Worm (Caenorhabditis elegans) whole organism, L4 larva: ENCODE data around the gene prx-10.

Experiments used
- D1046.2 ChIP-seq: fragments of 200-800 bp; sonication (Bioruptor generic); IDR thresholded peaks from 2 replicates; pipeline ENCODE4 v1.3.6; 2022; ENCODE audit warnings: missing genetic modification characterization, missing compliant biosample characterization
- F37D6.2 ChIP-seq: sonication (generic microtip); optimal IDR thresholded peaks from 2 replicates; lab custom pipeline; 2016; ENCODE audit warnings: mild to moderate bottlenecking, missing genetic modification characterization, missing compliant biosample characterization
- T20F7.1 ChIP-seq: fragments of 200-800 bp; sonication (Bioruptor generic); optimal IDR thresholded peaks from 2 replicates; lab custom pipeline; 2018; ENCODE audit warnings: mild to moderate bottlenecking, missing genetic modification characterization, missing compliant biosample characterization
- T26A8.4 ChIP-seq: fragments of 200-800 bp; sonication (Bioruptor generic); IDR thresholded peaks from 2 replicates; pipeline ENCODE4 v1.3.6; 2022; ENCODE audit warnings: missing genetic modification characterization, missing compliant biosample characterization
- Y5F2A.4 ChIP-seq: fragments of 200-800 bp; sonication (Bioruptor generic); optimal IDR thresholded peaks from 2 replicates; lab custom pipeline; 2018; ENCODE audit warnings: mild to moderate bottlenecking, missing genetic modification characterization, missing compliant biosample characterization
- Y75B8A.6 ChIP-seq: fragments of 200-800 bp; sonication (Bioruptor generic); IDR thresholded peaks from 2 replicates; pipeline ENCODE4 v1.3.6; 2022; ENCODE audit warnings: missing genetic modification reagents, missing genetic modification characterization, missing compliant biosample characterization
- attf-4 ChIP-seq: sonication (generic microtip); optimal IDR thresholded peaks from 3 replicates; lab custom pipeline; 2017; ENCODE audit warnings: missing biosample characterization, missing genetic modification characterization
- ceh-32 ChIP-seq: sonication (generic microtip); optimal IDR thresholded peaks from 2 replicates; lab custom pipeline; 2016; ENCODE audit warnings: mild to moderate bottlenecking, missing genetic modification characterization, missing compliant biosample characterization; ENCODE audit not compliant: poor library complexity
- ceh-62 ChIP-seq: sonication (generic microtip); optimal IDR thresholded peaks from 2 replicates; lab custom pipeline; 2017; ENCODE audit warnings: missing biosample characterization, missing genetic modification characterization
- daf-12 ChIP-seq: fragments of 150-350 bp; optimal IDR thresholded peaks from 2 replicates; lab custom pipeline; 2014; ENCODE audit warnings: missing biosample characterization, missing genetic modification reagents, missing genetic modification characterization
- dmd-6 ChIP-seq: fragments of 200-800 bp; sonication (Bioruptor generic); IDR thresholded peaks from 2 replicates; pipeline ENCODE4 v1.3.6; 2022; ENCODE audit warnings: missing genetic modification reagents, missing genetic modification characterization, missing compliant biosample characterization
- dmd-9 ChIP-seq: fragments of 200-800 bp; sonication (Bioruptor generic); IDR thresholded peaks from 2 replicates; pipeline ENCODE4 v1.3.6; 2022; ENCODE audit warnings: missing genetic modification reagents, missing genetic modification characterization, missing compliant biosample characterization
- duxl-1 ChIP-seq: sonication (generic microtip); optimal IDR thresholded peaks from 2 replicates; lab custom pipeline; 2016; ENCODE audit warnings: mild to moderate bottlenecking, missing genetic modification characterization, moderate library complexity, missing compliant biosample characterization; ENCODE audit not compliant: poor library complexity
- dve-1 ChIP-seq: sonication (generic microtip); optimal IDR thresholded peaks from 2 replicates; lab custom pipeline; 2017; ENCODE audit warnings: antibody characterized with exemption, mild to moderate bottlenecking, missing genetic modification characterization, missing compliant biosample characterization; ENCODE audit not compliant: insufficient read depth
- egl-27 ChIP-seq: sonication (generic microtip); optimal IDR thresholded peaks from 3 replicates; lab custom pipeline; 2017; ENCODE audit warnings: missing biosample characterization, missing genetic modification reagents, missing genetic modification characterization
- fkh-10 ChIP-seq: fragments of 150-350 bp; optimal IDR thresholded peaks from 2 replicates; lab custom pipeline; 2014; ENCODE audit warnings: missing biosample characterization, missing genetic modification reagents, missing genetic modification characterization
- hif-1 ChIP-seq, 2 experiments: sonication (generic microtip); optimal IDR thresholded peaks; 2 replicates each; lab custom pipeline; 2016 to 2017; ENCODE audit warnings: missing compliant biosample characterization in 2 of 2, missing genetic modification characterization in 2 of 2, missing genetic modification reagents in 2 of 2, missing genotype in 2 of 2, mild to moderate bottlenecking in 1 of 2
- lin-39 ChIP-seq: fragments of 150-350 bp; optimal IDR thresholded peaks from 2 replicates; lab custom pipeline; 2014; ENCODE audit warnings: missing biosample characterization, missing genetic modification reagents, missing genetic modification characterization
- lsy-2 ChIP-seq, 2 experiments: fragments of 150-350 bp in 1 of 2; sonication (generic microtip) in 1 of 2; optimal IDR thresholded peaks; 2 replicates each; lab custom pipeline; 2014 to 2017; ENCODE audit warnings: missing biosample characterization in 2 of 2, missing genetic modification characterization in 2 of 2
- madf-5 ChIP-seq, 2 experiments: fragments of 200-800 bp; sonication (Bioruptor generic); IDR thresholded peaks; 2 replicates each; pipeline ENCODE4 v1.3.6; 2022; ENCODE audit warnings: missing compliant biosample characterization in 2 of 2, missing genetic modification characterization in 2 of 2
- madf-9 ChIP-seq: fragments of 200-800 bp; sonication (Bioruptor generic); conservative IDR thresholded peaks from 2 replicates; pipeline ENCODE4 v1.3.6; 2022; ENCODE audit warnings: missing genetic modification reagents, missing genetic modification characterization, missing compliant biosample characterization
- mes-2 ChIP-seq: sonication (generic microtip); optimal IDR thresholded peaks from 2 replicates; lab custom pipeline; 2016; ENCODE audit warnings: missing genotype, mild to moderate bottlenecking, missing genetic modification characterization, missing compliant biosample characterization; ENCODE audit not compliant: poor library complexity, severe bottlenecking
- nhr-111 ChIP-seq: fragments of 200-800 bp; sonication (Bioruptor generic); optimal IDR thresholded peaks from 2 replicates; lab custom pipeline; 2018; ENCODE audit warnings: mild to moderate bottlenecking, missing genetic modification characterization, missing compliant biosample characterization
- nhr-28 ChIP-seq: fragments of 150-350 bp; optimal IDR thresholded peaks from 2 replicates; lab custom pipeline; 2014; ENCODE audit warnings: missing biosample characterization, missing genetic modification characterization
- nhr-42 ChIP-seq: fragments of 200-800 bp; sonication (Bioruptor generic); IDR thresholded peaks from 2 replicates; pipeline ENCODE4 v1.3.6; 2022; ENCODE audit warnings: missing genetic modification characterization, missing compliant biosample characterization
- nhr-76 ChIP-seq: fragments of 150-350 bp; optimal IDR thresholded peaks from 2 replicates; lab custom pipeline; 2014; ENCODE audit warnings: missing biosample characterization, missing genetic modification characterization
- rbr-2 ChIP-seq: sonication (generic microtip); optimal IDR thresholded peaks from 2 replicates; lab custom pipeline; 2016; ENCODE audit warnings: missing genotype, missing genetic modification characterization, missing compliant biosample characterization
- saeg-2 ChIP-seq: fragments of 200-800 bp; sonication (Bioruptor generic); IDR thresholded peaks from 2 replicates; pipeline ENCODE4 v1.3.6; 2022; ENCODE audit warnings: missing genetic modification reagents, missing genetic modification characterization, missing compliant biosample characterization
- sdz-12 ChIP-seq: fragments of 200-800 bp; sonication (Bioruptor generic); optimal IDR thresholded peaks from 2 replicates; lab custom pipeline; 2018; ENCODE audit warnings: mild to moderate bottlenecking, missing genetic modification characterization, missing compliant biosample characterization
- snpc-1.2 ChIP-seq: fragments of 200-800 bp; sonication (Bioruptor generic); IDR thresholded peaks from 2 replicates; pipeline ENCODE4 v1.3.6; 2022; ENCODE audit warnings: missing genetic modification reagents, missing genetic modification characterization, missing compliant biosample characterization
- snpc-4 ChIP-seq: fragments of 150-350 bp; optimal IDR thresholded peaks from 2 replicates; lab custom pipeline; 2014; ENCODE audit warnings: missing biosample characterization, missing genetic modification characterization
- tra-1 ChIP-seq: fragments of 200-800 bp; sonication (Bioruptor generic); IDR thresholded peaks from 2 replicates; pipeline ENCODE4 v1.3.6; 2022; ENCODE audit warnings: missing genetic modification reagents, missing genetic modification characterization, missing compliant biosample characterization
- unc-130 ChIP-seq: sonication (generic microtip); optimal IDR thresholded peaks from 2 replicates; lab custom pipeline; 2016; ENCODE audit warnings: missing genetic modification reagents, missing genetic modification characterization, missing compliant biosample characterization
- zag-1 ChIP-seq: fragments of 150-350 bp; optimal IDR thresholded peaks from 2 replicates; lab custom pipeline; 2014; ENCODE audit warnings: missing biosample characterization, missing genetic modification characterization
- zip-2 ChIP-seq: fragments of 150-350 bp; optimal IDR thresholded peaks from 2 replicates; lab custom pipeline; 2014; ENCODE audit warnings: missing biosample characterization, missing genetic modification characterization

prx-10 gene

ce11 chrIII:5230415-5230814 is 5.8 kb upstream of the prx-10 start, which contains the start of gene prmt-5 (continued):
- 0 out of 4 replicates have a peak, but pooled peaks of 1 of the 2 experiments have one; percentile 4 for TF ChIP-seq madf-5 (GFP tag; IDR thresholded peaks at IDR 0.05; lab: Robert Waterston, UW)
- peak; percentile 30 for TF ChIP-seq rbr-2 (tag; lab: Kevin White, UChicago)
- peak; percentile 59 for TF ChIP-seq T20F7.1 (GFP tag; lab: Kevin White, UChicago)
- TF ChIP-seq daf-12 (tag; lab: Kevin White, UChicago): no peak
- no peak for TF ChIP-seq ceh-32 (tag; lab: Kevin White, UChicago)
- peak; percentile 29 for TF ChIP-seq dmd-6
- TF ChIP-seq egl-27: no peak
- TF ChIP-seq T26A8.4 (GFP tag; lab: Robert Waterston, UW): peak; percentile 65
- TF ChIP-seq nhr-28 (tag; lab: Kevin White, UChicago): peak; percentile 2

- TF ChIP-seq zag-1 (tag; lab: Kevin White, UChicago) (no peak), mes-2 (tag; lab: Kevin White, UChicago) (peak; percentile 58)
Observed at ce11 chrIII:5233140-5233539, 3.1 kb upstream of the prx-10 start.

- TF ChIP-seq ceh-32 (tag; lab: Kevin White, UChicago): no peak
- no peak for TF ChIP-seq D1046.2 (GFP tag; lab: Robert Waterston, UW)
- no peak for TF ChIP-seq fkh-10 (GFP tag; lab: Kevin White, UChicago)
- no peak for TF ChIP-seq madf-9
- TF ChIP-seq tra-1 (GFP tag; lab: Robert Waterston, UW): no peak
- TF ChIP-seq F37D6.2 (tag; lab: Kevin White, UChicago): no peak
- no peak for TF ChIP-seq snpc-4 (tag; lab: Kevin White, UChicago)
- no peak for TF ChIP-seq Y75B8A.6 (GFP tag; lab: Robert Waterston, UW)
- TF ChIP-seq duxl-1: no peak
- TF ChIP-seq dmd-6: no peak
- no peak for TF ChIP-seq snpc-1.2 (GFP tag; lab: Robert Waterston, UW)
- TF ChIP-seq lsy-2 (tag; optimal IDR thresholded peaks at IDR 0.05; lab: Kevin White, UChicago): no peak
Observed at ce11 chrIII:5234312-5234711, 1.9 kb upstream of the prx-10 start, which contains the start of gene mrps-26. TSS of gene mrps-26 (plus strand) at chrIII:5234612.

- TF ChIP-seq duxl-1: no peak
- no peak for TF ChIP-seq sdz-12 (GFP tag; lab: Kevin White, UChicago)
- TF ChIP-seq D1046.2 (GFP tag; lab: Robert Waterston, UW): no peak
- no peak for TF ChIP-seq nhr-76
- TF ChIP-seq nhr-111 (GFP tag; lab: Kevin White, UChicago): no peak
- no peak for TF ChIP-seq saeg-2
- TF ChIP-seq attf-4 (tag; lab: Kevin White, UChicago): no peak
- no peak for TF ChIP-seq dmd-6
- no peak for TF ChIP-seq ceh-62 (tag; lab: Kevin White, UChicago)
- no peak for TF ChIP-seq nhr-42 (GFP tag; lab: Robert Waterston, UW)
- no peak for TF ChIP-seq ceh-32 (tag; lab: Kevin White, UChicago)
- no peak for TF ChIP-seq dve-1 (tag; lab: Kevin White, UChicago)
- no peak for TF ChIP-seq unc-130
- TF ChIP-seq dmd-9: no peak
- TF ChIP-seq Y5F2A.4 (GFP tag; lab: Kevin White, UChicago): no peak
- TF ChIP-seq lin-39 (tag; lab: Kevin White, UChicago): no peak
- no peak for TF ChIP-seq zip-2
- no peak for TF ChIP-seq hif-1 (tag; optimal IDR thresholded peaks at IDR 0.05; lab: Kevin White, UChicago)
- TF ChIP-seq snpc-1.2 (GFP tag; lab: Robert Waterston, UW): no peak
Observed at ce11 chrIII:5241854-5242253, 5.7 kb downstream of the prx-10 start.
